Worm (Caenorhabditis elegans) whole organism, mixed stage, embryonic: ENCODE measurements around the gene gphr-2.

Source experiments
- M03D4.4 ChIP-seq: sonication (generic microtip); optimal IDR thresholded peaks from 2 replicates; lab custom pipeline; 2017; ENCODE audit warnings: mild to moderate bottlenecking, missing genetic modification characterization, missing compliant biosample characterization
- ceh-39 ChIP-seq: fragments of 150-350 bp; optimal IDR thresholded peaks from 2 replicates; lab custom pipeline; 2014; ENCODE audit warnings: missing biosample characterization, missing genetic modification characterization
- ceh-43 ChIP-seq: fragments of 200-800 bp; sonication (Bioruptor generic); optimal IDR thresholded peaks from 2 replicates; lab custom pipeline; 2018; ENCODE audit warnings: mild to moderate bottlenecking, missing genetic modification characterization, moderate library complexity, missing compliant biosample characterization
- ceh-83 ChIP-seq: fragments of 200-800 bp; sonication (Bioruptor generic); optimal IDR thresholded peaks from 2 replicates; lab custom pipeline; 2018; ENCODE audit warnings: mild to moderate bottlenecking, missing genetic modification characterization, missing compliant biosample characterization
- ces-1 ChIP-seq: fragments of 150-350 bp; optimal IDR thresholded peaks from 2 replicates; lab custom pipeline; 2014; ENCODE audit warnings: missing biosample characterization, missing genetic modification reagents, missing genetic modification characterization
- cnd-1 ChIP-seq: fragments of 200-800 bp; sonication (Bioruptor generic); optimal IDR thresholded peaks from 2 replicates; lab custom pipeline; 2018; ENCODE audit warnings: mild to moderate bottlenecking, missing genetic modification characterization, missing compliant biosample characterization
- drap-1 ChIP-seq: fragments of 200-800 bp; sonication (Bioruptor generic); optimal IDR thresholded peaks from 3 replicates; lab custom pipeline; 2018; ENCODE audit warnings: mild to moderate bottlenecking, missing genetic modification characterization, missing compliant biosample characterization
- elt-1 ChIP-seq: sonication (generic microtip); optimal IDR thresholded peaks from 2 replicates; lab custom pipeline; 2017; ENCODE audit warnings: missing genetic modification characterization, mild to moderate bottlenecking, missing compliant biosample characterization, antibody characterized with exemption, moderate library complexity, borderline replicate concordance; ENCODE audit not compliant: insufficient read depth
- ham-2 ChIP-seq: fragments of 200-800 bp; sonication (Bioruptor generic); optimal IDR thresholded peaks from 2 replicates; lab custom pipeline; 2018; ENCODE audit warnings: mild to moderate bottlenecking, missing genetic modification characterization, missing compliant biosample characterization
- hlh-1 ChIP-seq: fragments of 150-350 bp; optimal IDR thresholded peaks from 2 replicates; lab custom pipeline; 2014; ENCODE audit warnings: missing biosample characterization, missing genetic modification reagents, missing genetic modification characterization
- lin-13 ChIP-seq: fragments of 150-350 bp; optimal IDR thresholded peaks from 2 replicates; lab custom pipeline; 2014; ENCODE audit warnings: missing biosample characterization, missing genetic modification characterization
- lin-32 ChIP-seq: fragments of 200-800 bp; sonication (Bioruptor generic); optimal IDR thresholded peaks from 2 replicates; lab custom pipeline; 2018; ENCODE audit warnings: mild to moderate bottlenecking, missing genetic modification characterization, missing compliant biosample characterization
- lsy-2 ChIP-seq: fragments of 150-350 bp; optimal IDR thresholded peaks from 2 replicates; lab custom pipeline; 2014; ENCODE audit warnings: missing biosample characterization, missing genetic modification characterization
- mab-5 ChIP-seq: fragments of 150-350 bp; optimal IDR thresholded peaks from 2 replicates; lab custom pipeline; 2014; ENCODE audit warnings: missing biosample characterization, missing genetic modification characterization
- mep-1 ChIP-seq: fragments of 150-350 bp; optimal IDR thresholded peaks from 2 replicates; lab custom pipeline; 2017; ENCODE audit warnings: missing biosample characterization, missing genetic modification reagents, missing genetic modification characterization, inconsistent platforms
- mls-2 ChIP-seq: sonication (generic microtip); optimal IDR thresholded peaks from 2 replicates; lab custom pipeline; 2016; ENCODE audit warnings: mild to moderate bottlenecking, missing genetic modification characterization, moderate library complexity, missing compliant biosample characterization
- nhr-2 ChIP-seq: fragments of 150-350 bp; optimal IDR thresholded peaks from 2 replicates; lab custom pipeline; 2014; ENCODE audit warnings: missing biosample characterization, missing genetic modification characterization
- nhr-237 ChIP-seq: fragments of 150-350 bp; optimal IDR thresholded peaks from 2 replicates; lab custom pipeline; 2014; ENCODE audit warnings: missing biosample characterization, missing genetic modification characterization
- nhr-28 ChIP-seq: fragments of 150-350 bp; optimal IDR thresholded peaks from 2 replicates; lab custom pipeline; 2014; ENCODE audit warnings: missing biosample characterization, missing genetic modification characterization
- nhr-76 ChIP-seq: sonication (generic microtip); optimal IDR thresholded peaks from 2 replicates; lab custom pipeline; 2017; ENCODE audit warnings: missing biosample characterization, missing genetic modification characterization
- pha-4 ChIP-seq: fragments of 150-350 bp; optimal IDR thresholded peaks from 2 replicates; lab custom pipeline; 2018; ENCODE audit warnings: missing biosample characterization, missing genetic modification reagents, missing genetic modification characterization
- sem-2 ChIP-seq: fragments of 200-800 bp; sonication (Bioruptor generic); optimal IDR thresholded peaks from 2 replicates; lab custom pipeline; 2018; ENCODE audit warnings: mild to moderate bottlenecking, missing genetic modification characterization, missing compliant biosample characterization
- snpc-4 ChIP-seq: fragments of 150-350 bp; optimal IDR thresholded peaks from 2 replicates; lab custom pipeline; 2014; ENCODE audit warnings: missing biosample characterization, missing genetic modification characterization
- tbx-8 ChIP-seq: fragments of 200-800 bp; sonication (Bioruptor generic); optimal IDR thresholded peaks from 2 replicates; lab custom pipeline; 2018; ENCODE audit warnings: mild to moderate bottlenecking, missing genetic modification characterization, moderate library complexity, missing compliant biosample characterization
- unc-120 ChIP-seq: sonication (generic microtip); optimal IDR thresholded peaks from 2 replicates; lab custom pipeline; 2017; ENCODE audit warnings: missing genetic modification characterization, missing compliant biosample characterization; ENCODE audit not compliant: poor library complexity, severe bottlenecking
- unc-39 ChIP-seq: fragments of 150-350 bp; optimal IDR thresholded peaks from 2 replicates; lab custom pipeline; 2014; ENCODE audit warnings: missing biosample characterization, missing genetic modification characterization
- unc-62 ChIP-seq: fragments of 150-350 bp; optimal IDR thresholded peaks from 2 replicates; lab custom pipeline; 2014; ENCODE audit warnings: missing biosample characterization, missing genetic modification reagents, missing genetic modification characterization
- zip-8 ChIP-seq: fragments of 150-350 bp; optimal IDR thresholded peaks from 2 replicates; lab custom pipeline; 2014; ENCODE audit warnings: missing biosample characterization, missing genetic modification characterization

Gene gphr-2

ce11 chrX:14334151-14334550 lies 26.6 kb upstream of the gphr-2 start:
- TF ChIP-seq drap-1 = no peak
- TF ChIP-seq mls-2 (tag; lab: Kevin White, UChicago) = no peak
- no peak for TF ChIP-seq tbx-8 (GFP tag; lab: Kevin White, UChicago)
- no peak for TF ChIP-seq unc-62 (GFP tag; lab: Kevin White, UChicago)
- TF ChIP-seq unc-120 (tag; lab: Kevin White, UChicago) = peak; percentile 36
- no peak for TF ChIP-seq lin-32 (GFP tag; lab: Kevin White, UChicago)
- TF ChIP-seq hlh-1 (tag; lab: Kevin White, UChicago) = peak; percentile 78
- no peak for TF ChIP-seq nhr-28
- TF ChIP-seq ceh-39 (tag; lab: Kevin White, UChicago) = no peak
- TF ChIP-seq mab-5 = no peak
- TF ChIP-seq, all 35 proteins: peak for 2

DNA sequence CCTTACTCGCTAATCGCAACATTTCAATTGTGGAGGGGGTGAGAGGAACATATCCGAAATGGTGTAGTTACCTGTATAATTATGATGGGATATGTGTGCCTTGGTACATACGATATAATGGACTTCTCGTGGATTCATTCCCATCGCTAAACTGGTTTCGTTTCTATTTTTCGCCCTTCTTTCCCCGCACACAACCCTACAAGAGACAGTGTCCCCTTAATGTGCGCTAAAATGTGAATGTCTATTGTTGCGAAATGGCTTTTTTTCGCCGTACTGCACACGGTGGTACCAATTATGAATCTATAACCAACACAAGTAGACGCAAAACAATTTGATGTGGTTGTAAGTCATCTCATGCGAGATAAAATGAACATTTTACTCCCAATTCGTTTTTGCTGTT lies 21.8 kb upstream of the gphr-2 start:
- no peak for TF ChIP-seq drap-1
- no peak for TF ChIP-seq mep-1 (tag; lab: Kevin White, UChicago)
- TF ChIP-seq unc-62 (GFP tag; lab: Kevin White, UChicago) = no peak
- no peak for TF ChIP-seq unc-39
- no peak for TF ChIP-seq nhr-2
- peak; percentile 52 for TF ChIP-seq mls-2 (tag; lab: Kevin White, UChicago)
- TF ChIP-seq ces-1 (GFP tag; lab: Kevin White, UChicago) = no peak
- TF ChIP-seq lsy-2 = no peak
- no peak for TF ChIP-seq snpc-4 (tag; lab: Kevin White, UChicago)

ce11 chrX:14327398-14327797 lies 19.8 kb upstream of the gphr-2 start, which contains the start of gene C11H1.7:
Gene C11H1.7, plus strand, starts transcription at chrX:14327409.
- TF ChIP-seq cnd-1 (tag; lab: Kevin White, UChicago) (peak; percentile 70), unc-120 (tag; lab: Kevin White, UChicago) (peak; percentile 41), ceh-83 (GFP tag; lab: Kevin White, UChicago) (no peak), hlh-1 (tag; lab: Kevin White, UChicago) (peak; percentile 72), ces-1 (GFP tag; lab: Kevin White, UChicago) (peak; percentile 33)

DNA sequence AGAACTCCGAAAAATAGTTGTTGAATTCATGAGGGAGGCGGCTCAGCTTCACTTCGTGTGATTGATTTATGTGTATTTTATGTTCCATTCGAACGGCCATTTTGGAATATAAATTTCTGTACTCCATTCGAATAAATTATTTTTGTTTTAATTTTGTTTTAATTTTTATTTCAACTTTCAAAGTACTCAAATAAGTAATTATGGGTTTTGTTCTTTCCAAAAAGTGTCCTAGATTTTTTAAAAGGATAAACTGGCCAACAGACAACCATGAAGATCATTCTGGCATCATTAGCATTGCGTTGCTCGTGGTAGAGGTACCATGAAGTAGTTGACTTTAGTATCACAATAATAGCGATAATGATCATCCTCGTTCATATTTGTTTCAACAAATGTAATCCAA lies 19.0 kb upstream of the gphr-2 start:
- TF ChIP-seq lsy-2 = no peak
- TF ChIP-seq sem-2 (GFP tag; lab: Kevin White, UChicago) = no peak
- TF ChIP-seq unc-120 (tag; lab: Kevin White, UChicago) = no peak
- no peak for TF ChIP-seq elt-1 (tag; lab: Kevin White, UChicago)
- TF ChIP-seq lin-32 (GFP tag; lab: Kevin White, UChicago) = no peak
- TF ChIP-seq tbx-8 (GFP tag; lab: Kevin White, UChicago) = no peak
- TF ChIP-seq ham-2 (GFP tag; lab: Kevin White, UChicago) = no peak
- TF ChIP-seq unc-39 = no peak
- no peak for TF ChIP-seq pha-4 (tag; lab: Kevin White, UChicago)
- no peak for TF ChIP-seq nhr-237 (tag; lab: Kevin White, UChicago)
- no peak for TF ChIP-seq cnd-1 (tag; lab: Kevin White, UChicago)
- TF ChIP-seq zip-8 (tag; lab: Kevin White, UChicago) = no peak
- no peak for TF ChIP-seq nhr-76
- no peak for TF ChIP-seq mls-2 (tag; lab: Kevin White, UChicago)

- TF ChIP-seq nhr-2 (peak; percentile 6), ceh-83 (GFP tag; lab: Kevin White, UChicago) (peak; percentile 25), M03D4.4 (tag; lab: Kevin White, UChicago) (no peak)
Observed at ce11 chrX:14324289-14324688, 16.7 kb upstream of the gphr-2 start.

DNA sequence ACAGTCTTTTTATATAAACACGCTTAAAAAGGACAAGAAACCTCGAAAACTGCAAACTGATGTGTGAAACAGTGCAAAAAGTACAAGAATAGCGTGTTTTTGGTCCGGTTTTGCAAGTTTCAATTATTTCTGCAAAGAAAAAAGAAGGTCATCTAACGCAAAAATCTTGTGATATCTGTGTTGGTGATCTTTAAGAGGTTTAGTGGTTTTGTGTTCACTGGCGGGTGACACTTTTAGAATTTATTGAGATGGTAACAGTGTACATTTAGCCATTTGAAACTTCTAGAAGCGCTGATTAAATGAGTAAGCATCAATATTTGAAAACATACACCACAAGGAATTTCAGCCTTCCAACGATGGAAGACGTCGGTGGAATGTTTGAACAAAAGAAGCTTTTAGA lies 15.2 kb upstream of the gphr-2 start:
- no peak for TF ChIP-seq ceh-43 (GFP tag; lab: Kevin White, UChicago)
- TF ChIP-seq M03D4.4 (tag; lab: Kevin White, UChicago) = no peak
- TF ChIP-seq lin-13 (tag; lab: Kevin White, UChicago) = no peak
- TF ChIP-seq drap-1 = no peak
- no peak for TF ChIP-seq pha-4 (tag; lab: Kevin White, UChicago)
- no peak for TF ChIP-seq unc-62 (GFP tag; lab: Kevin White, UChicago)
- TF ChIP-seq elt-1 (tag; lab: Kevin White, UChicago) = peak; percentile 24
